Worm (Caenorhabditis elegans) whole organism, L2 larva: ENCODE results near the gene F19G12.4.

Experiments
- ZK546.5 ChIP-seq: sonication (generic microtip); optimal IDR thresholded peaks from 2 replicates; lab custom pipeline; 2017; ENCODE audit warnings: missing biosample characterization, missing genetic modification characterization
- alr-1 ChIP-seq: fragments of 150-350 bp; optimal IDR thresholded peaks from 2 replicates; lab custom pipeline; 2014; ENCODE audit warnings: missing biosample characterization, missing genetic modification characterization
- aly-2 ChIP-seq: fragments of 150-350 bp; optimal IDR thresholded peaks from 2 replicates; lab custom pipeline; 2014; ENCODE audit warnings: missing biosample characterization, missing genetic modification characterization
- elt-1 ChIP-seq: fragments of 150-350 bp; optimal IDR thresholded peaks from 2 replicates; lab custom pipeline; 2014; ENCODE audit warnings: missing biosample characterization, missing genetic modification characterization
- elt-3 ChIP-seq: sonication (generic microtip); optimal IDR thresholded peaks from 2 replicates; lab custom pipeline; 2017; ENCODE audit warnings: missing biosample characterization, missing genetic modification characterization
- lin-13 ChIP-seq: fragments of 150-350 bp; optimal IDR thresholded peaks from 2 replicates; lab custom pipeline; 2014; ENCODE audit warnings: missing biosample characterization, missing genetic modification reagents, missing genetic modification characterization
- lin-39 ChIP-seq: fragments of 150-350 bp; optimal IDR thresholded peaks from 2 replicates; lab custom pipeline; 2014; ENCODE audit warnings: missing biosample characterization, missing genetic modification reagents, missing genetic modification characterization
- mdl-1 ChIP-seq, 2 experiments: fragments of 150-350 bp in 1 of 2; sonication (generic microtip) in 1 of 2; optimal IDR thresholded peaks; 2 replicates each; lab custom pipeline; 2017; ENCODE audit warnings: missing biosample characterization in 2 of 2, missing genetic modification characterization in 2 of 2
- nhr-6 ChIP-seq: fragments of 150-350 bp; optimal IDR thresholded peaks from 2 replicates; lab custom pipeline; 2014; ENCODE audit warnings: missing biosample characterization, missing genetic modification characterization
- snpc-4 ChIP-seq: fragments of 150-350 bp; optimal IDR thresholded peaks from 2 replicates; lab custom pipeline; 2014; ENCODE audit warnings: missing biosample characterization, missing genetic modification characterization
- unc-55 ChIP-seq: fragments of 150-350 bp; sonication (generic microtip); optimal IDR thresholded peaks from 3 replicates; lab custom pipeline; 2014; ENCODE audit warnings: missing biosample characterization, missing genetic modification reagents, missing genetic modification characterization
- ztf-4 ChIP-seq: fragments of 150-350 bp; optimal IDR thresholded peaks from 2 replicates; lab custom pipeline; 2014; ENCODE audit warnings: missing biosample characterization, missing genetic modification characterization

- TF ChIP-seq mdl-1 (tag; optimal IDR thresholded peaks at IDR 0.05; lab: Kevin White, UChicago) (no peak), elt-1 (tag; lab: Kevin White, UChicago) (no peak), ztf-4 (tag; lab: Kevin White, UChicago) (no peak), lin-39 (tag; lab: Kevin White, UChicago) (no peak), elt-3 (tag; lab: Kevin White, UChicago) (no peak), nhr-6 (no peak), unc-55 (no peak), alr-1 (tag; lab: Kevin White, UChicago) (no peak), aly-2 (tag; lab: Kevin White, UChicago) (no peak), ZK546.5 (no peak), lin-13 (no peak), snpc-4 (no peak)
Measured at ce11 chrX:1459756-1460155, 42.7 kb downstream of the F19G12.4 start.
